Worm (Caenorhabditis elegans): ENCODE data around the gene ZK673.2.

DNA sequence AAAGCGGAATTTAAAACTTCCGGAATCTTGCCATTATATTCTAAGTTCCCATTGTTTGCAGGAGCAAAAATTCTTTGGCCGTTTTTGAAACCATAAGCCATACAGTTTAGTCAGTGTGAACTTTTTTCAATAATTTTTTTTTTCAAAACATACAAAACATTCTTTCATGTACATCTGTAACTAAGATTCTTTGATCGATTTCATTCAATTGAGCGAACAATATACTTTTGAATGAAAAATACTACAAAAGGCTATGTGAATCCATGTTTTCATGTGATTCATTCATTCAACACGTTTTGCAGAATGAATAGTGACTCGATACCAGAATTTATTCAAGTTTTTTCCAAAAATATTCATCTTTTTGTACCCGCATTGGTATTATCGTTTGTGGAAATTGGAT is 38.7 kb downstream of the ZK673.2 start, which contains the start of gene ZK666.15:
- no peak for TF ChIP-seq ama-1 (optimal IDR thresholded peaks at IDR 0.05)
- TF ChIP-seq aly-1 (tag; optimal IDR thresholded peaks at IDR 0.05) = no peak
- no peak for TF ChIP-seq sea-1 (GFP tag; conservative IDR thresholded peaks at IDR 0.05)
- no peak for TF ChIP-seq hnd-1 (tag; optimal IDR thresholded peaks at IDR 0.05)
- TF ChIP-seq pes-1 (GFP tag; IDR thresholded peaks at IDR 0.05) = no peak
- no peak for TF ChIP-seq ceh-36 (tag; optimal IDR thresholded peaks at IDR 0.05)
- no peak for TF ChIP-seq hmbx-1 (tag; optimal IDR thresholded peaks at IDR 0.05)
